Worm (Caenorhabditis elegans): Measurements from ENCODE around the gene C33H5.2.

Gene C33H5.2

ce11 chrIV:7785506-7786065, 19.3 kb upstream of the C33H5.2 start, which contains the start of gene tag-322:
Gene tag-322 (minus strand): TSS chrIV:7785556.
- TF ChIP-seq hlh-1 (tag; optimal IDR thresholded peaks at IDR 0.05), result no peak
- TF ChIP-seq lsy-2 (tag; optimal IDR thresholded peaks at IDR 0.05), result peak; percentile 41
- no peak for TF ChIP-seq tbx-8 (GFP tag; optimal IDR thresholded peaks at IDR 0.05)
- no peak for TF ChIP-seq ceh-83 (GFP tag; optimal IDR thresholded peaks at IDR 0.05)
- no peak for TF ChIP-seq ham-2 (GFP tag; optimal IDR thresholded peaks at IDR 0.05)
- peak; percentile 64 for TF ChIP-seq mep-1 (tag; optimal IDR thresholded peaks at IDR 0.05)
- no peak for TF ChIP-seq flh-1 (GFP tag; optimal IDR thresholded peaks at IDR 0.05)
- peak; percentile 15 for TF ChIP-seq ces-1 (GFP tag; optimal IDR thresholded peaks at IDR 0.05)
- TF ChIP-seq ceh-39 (tag; optimal IDR thresholded peaks at IDR 0.05), result no peak
- no peak for TF ChIP-seq sem-2 (GFP tag; optimal IDR thresholded peaks at IDR 0.05)
- TF ChIP-seq sptf-1 (tag; optimal IDR thresholded peaks at IDR 0.05), result no peak
- TF ChIP-seq drap-1 (GFP tag; optimal IDR thresholded peaks at IDR 0.05), result no peak
- peak; percentile 17 for TF ChIP-seq mls-2 (tag; optimal IDR thresholded peaks at IDR 0.05)
- TF ChIP-seq elt-3 (tag; optimal IDR thresholded peaks at IDR 0.05), result no peak
- no peak for TF ChIP-seq zip-8 (tag; optimal IDR thresholded peaks at IDR 0.05)
- no peak for TF ChIP-seq bed-3 (GFP tag; optimal IDR thresholded peaks at IDR 0.05)
- no peak for TF ChIP-seq cnd-1 (tag; optimal IDR thresholded peaks at IDR 0.05)
- TF ChIP-seq ceh-43 (GFP tag; optimal IDR thresholded peaks at IDR 0.05), result no peak
- TF ChIP-seq nhr-237 (tag; optimal IDR thresholded peaks at IDR 0.05), result no peak
- no peak for TF ChIP-seq nhr-28 (tag; optimal IDR thresholded peaks at IDR 0.05)

ce11 chrIV:7789521-7789949, 15.3 kb upstream of the C33H5.2 start, which contains the start of gene imp-3:
Gene imp-3 (minus strand): TSS chrIV:7789613.
- TF ChIP-seq unc-39 (tag; optimal IDR thresholded peaks at IDR 0.05) (no peak), lin-13 (tag; optimal IDR thresholded peaks at IDR 0.05) (no peak), lsy-2 (tag; optimal IDR thresholded peaks at IDR 0.05) (peak; percentile 25), hlh-1 (tag; optimal IDR thresholded peaks at IDR 0.05) (peak; percentile 7), mep-1 (tag; optimal IDR thresholded peaks at IDR 0.05) (no peak), ceh-43 (GFP tag; optimal IDR thresholded peaks at IDR 0.05) (no peak), sem-2 (GFP tag; optimal IDR thresholded peaks at IDR 0.05) (peak; percentile 17)

- TF ChIP-seq ham-2 (GFP tag; optimal IDR thresholded peaks at IDR 0.05), result no peak
- TF ChIP-seq ces-1 (GFP tag; optimal IDR thresholded peaks at IDR 0.05), result no peak
- TF ChIP-seq ztf-11 (tag; optimal IDR thresholded peaks at IDR 0.05), result no peak
- TF ChIP-seq ceh-83 (GFP tag; optimal IDR thresholded peaks at IDR 0.05), result no peak
- no peak for TF ChIP-seq nhr-12 (tag; optimal IDR thresholded peaks at IDR 0.05)
Observed at ce11 chrIV:7790151-7790691, 14.6 kb upstream of the C33H5.2 start.

- TF ChIP-seq mab-5 (tag; optimal IDR thresholded peaks at IDR 0.05) (no peak), ceh-39 (tag; optimal IDR thresholded peaks at IDR 0.05) (peak; percentile 86), pha-4 (tag; optimal IDR thresholded peaks at IDR 0.05) (peak; percentile 94), blmp-1 (tag; optimal IDR thresholded peaks at IDR 0.05) (no peak), ham-2 (GFP tag; optimal IDR thresholded peaks at IDR 0.05) (no peak), elt-3 (tag; optimal IDR thresholded peaks at IDR 0.05) (no peak), elt-1 (tag; optimal IDR thresholded peaks at IDR 0.05; ENCODE audit: borderline replicate concordance, insufficient read depth) (peak; percentile 30), nhr-76 (tag; optimal IDR thresholded peaks at IDR 0.05) (no peak), nhr-2 (tag; optimal IDR thresholded peaks at IDR 0.05) (no peak), unc-62 (GFP tag; optimal IDR thresholded peaks at IDR 0.05) (peak; percentile 77), bed-3 (GFP tag; optimal IDR thresholded peaks at IDR 0.05) (no peak), unc-39 (tag; optimal IDR thresholded peaks at IDR 0.05) (no peak), ces-1 (GFP tag; optimal IDR thresholded peaks at IDR 0.05) (peak; percentile 87), M03D4.4 (tag; optimal IDR thresholded peaks at IDR 0.05) (no peak), drap-1 (GFP tag; optimal IDR thresholded peaks at IDR 0.05) (peak; percentile 20), lsy-2 (tag; optimal IDR thresholded peaks at IDR 0.05) (peak; percentile 98), nhr-12 (tag; optimal IDR thresholded peaks at IDR 0.05) (peak; percentile 2), lin-32 (GFP tag; optimal IDR thresholded peaks at IDR 0.05) (no peak), nhr-237 (tag; optimal IDR thresholded peaks at IDR 0.05) (peak; percentile 86), mep-1 (tag; optimal IDR thresholded peaks at IDR 0.05) (peak; percentile 98), tbx-8 (GFP tag; optimal IDR thresholded peaks at IDR 0.05) (no peak), ceh-43 (GFP tag; optimal IDR thresholded peaks at IDR 0.05) (no peak), flh-1 (GFP tag; optimal IDR thresholded peaks at IDR 0.05) (no peak), ceh-83 (GFP tag; optimal IDR thresholded peaks at IDR 0.05) (no peak), sem-2 (GFP tag; optimal IDR thresholded peaks at IDR 0.05) (no peak), nhr-28 (tag; optimal IDR thresholded peaks at IDR 0.05) (no peak), mls-2 (tag; optimal IDR thresholded peaks at IDR 0.05) (no peak), sptf-1 (tag; optimal IDR thresholded peaks at IDR 0.05) (peak; percentile 6), ztf-11 (tag; optimal IDR thresholded peaks at IDR 0.05) (no peak), zip-8 (tag; optimal IDR thresholded peaks at IDR 0.05) (no peak), cnd-1 (tag; optimal IDR thresholded peaks at IDR 0.05) (peak; percentile 58), hlh-1 (tag; optimal IDR thresholded peaks at IDR 0.05) (peak; percentile 95), snpc-4 (tag; optimal IDR thresholded peaks at IDR 0.05) (no peak), unc-120 (tag; optimal IDR thresholded peaks at IDR 0.05; ENCODE audit: poor library complexity, severe bottlenecking) (peak; percentile 56), lin-13 (tag; optimal IDR thresholded peaks at IDR 0.05) (peak; percentile 85)
Observed at ce11 chrIV:7790801-7791588, 13.8 kb upstream of the C33H5.2 start, which contains the start of gene rsp-6. Gene rsp-6 (minus strand): TSS chrIV:7791229.
